Worm (Caenorhabditis elegans): ENCODE data around the gene exc-5.

The exc-5 gene

ce11 chrIV:8844457-8844856 is 31.0 kb upstream of the exc-5 start, which contains the start of gene T11B7.2:
TSS of gene T11B7.2 (minus strand) at chrIV:8844557.
- TF ChIP-seq ceh-13 (GFP tag; optimal IDR thresholded peaks at IDR 0.05), result no peak

ce11 chrIV:8840161-8840765 is 26.8 kb upstream of the exc-5 start, which contains the start of the genes T28C6.11 and T11B7.1:
TSS of gene T28C6.11 (minus strand) at chrIV:8840261.
TSS of gene T11B7.1 (plus strand) at chrIV:8840715.
- TF ChIP-seq ceh-36 (tag; optimal IDR thresholded peaks at IDR 0.05), result no peak
- TF ChIP-seq ets-7 (tag; optimal IDR thresholded peaks at IDR 0.05), result no peak
- TF ChIP-seq hmbx-1 (tag; optimal IDR thresholded peaks at IDR 0.05), result no peak
- no peak for TF ChIP-seq ama-1 (optimal IDR thresholded peaks at IDR 0.05)
- TF ChIP-seq flt-1 (GFP tag; IDR thresholded peaks at IDR 0.05), result no peak
- no peak for TF ChIP-seq tbx-11 (GFP tag; IDR thresholded peaks at IDR 0.05)
- no peak for TF ChIP-seq B0310.2 (tag; optimal IDR thresholded peaks at IDR 0.05)
- TF ChIP-seq hmg-4 (GFP tag; optimal IDR thresholded peaks at IDR 0.05), result no peak
- no peak for TF ChIP-seq sea-1 (GFP tag; conservative IDR thresholded peaks at IDR 0.05)
- TF ChIP-seq hnd-1 (tag; optimal IDR thresholded peaks at IDR 0.05), result no peak
- TF ChIP-seq pes-1 (GFP tag; IDR thresholded peaks at IDR 0.05), result no peak
- TF ChIP-seq tbx-37 (GFP tag; conservative IDR thresholded peaks at IDR 0.05), result no peak
- no peak for TF ChIP-seq tra-4 (tag; optimal IDR thresholded peaks at IDR 0.05)

- no peak for TF ChIP-seq tbx-37 (GFP tag; conservative IDR thresholded peaks at IDR 0.05)
- no peak for TF ChIP-seq ets-7 (tag; optimal IDR thresholded peaks at IDR 0.05)
- TF ChIP-seq scrt-1 (GFP tag; IDR thresholded peaks at IDR 0.05), result no peak
- TF ChIP-seq F13C5.2 (tag; optimal IDR thresholded peaks at IDR 0.05), result no peak
- TF ChIP-seq tra-4 (tag; optimal IDR thresholded peaks at IDR 0.05), result no peak
- TF ChIP-seq sea-1 (GFP tag; conservative IDR thresholded peaks at IDR 0.05), result no peak
- no peak for TF ChIP-seq aly-1 (tag; optimal IDR thresholded peaks at IDR 0.05)
- TF ChIP-seq ama-1 (optimal IDR thresholded peaks at IDR 0.05), result no peak
- TF ChIP-seq hmbx-1 (tag; optimal IDR thresholded peaks at IDR 0.05), result no peak
- TF ChIP-seq flt-1 (GFP tag; IDR thresholded peaks at IDR 0.05), result no peak
- no peak for TF ChIP-seq hmg-4 (GFP tag; optimal IDR thresholded peaks at IDR 0.05)
- TF ChIP-seq ceh-13 (GFP tag; optimal IDR thresholded peaks at IDR 0.05), result no peak
- TF ChIP-seq ceh-36 (tag; optimal IDR thresholded peaks at IDR 0.05), result no peak
- TF ChIP-seq B0310.2 (tag; optimal IDR thresholded peaks at IDR 0.05), result no peak
- TF ChIP-seq pes-1 (GFP tag; IDR thresholded peaks at IDR 0.05), result no peak
Measured at ce11 chrIV:8830591-8830990, 17.1 kb upstream of the exc-5 start, which contains the start of gene T28C6.8. TSS of gene T28C6.8 (minus strand) at chrIV:8830727.

ce11 chrIV:8827500-8827899 is 14.0 kb upstream of the exc-5 start, which contains the start of gene T28C6.7:
TSS of gene T28C6.7 (plus strand) at chrIV:8827800.
- TF ChIP-seq sea-1 (GFP tag; conservative IDR thresholded peaks at IDR 0.05) (no peak), ama-1 (optimal IDR thresholded peaks at IDR 0.05) (no peak), F13C5.2 (tag; optimal IDR thresholded peaks at IDR 0.05) (no peak), tbx-11 (GFP tag; IDR thresholded peaks at IDR 0.05) (no peak), tra-4 (tag; optimal IDR thresholded peaks at IDR 0.05) (no peak), aly-1 (tag; optimal IDR thresholded peaks at IDR 0.05) (no peak), hmbx-1 (tag; optimal IDR thresholded peaks at IDR 0.05) (no peak), hnd-1 (tag; optimal IDR thresholded peaks at IDR 0.05) (no peak), ets-7 (tag; optimal IDR thresholded peaks at IDR 0.05) (no peak), hmg-4 (GFP tag; optimal IDR thresholded peaks at IDR 0.05) (no peak), ceh-36 (tag; optimal IDR thresholded peaks at IDR 0.05) (no peak)

ce11 chrIV:8826606-8827000 is 13.1 kb upstream of the exc-5 start:
- TF ChIP-seq F13C5.2 (tag; optimal IDR thresholded peaks at IDR 0.05), result peak; percentile 35
- TF ChIP-seq scrt-1 (GFP tag; IDR thresholded peaks at IDR 0.05), result 0 out of 2 replicates have a peak, but pooled peaks have one; percentile 33
- no peak for TF ChIP-seq tbx-11 (GFP tag; IDR thresholded peaks at IDR 0.05)
- 0 out of 2 replicates have a peak, but pooled peaks have one; percentile 14 for TF ChIP-seq tbx-37 (GFP tag; conservative IDR thresholded peaks at IDR 0.05)

- TF ChIP-seq hnd-1 (tag; optimal IDR thresholded peaks at IDR 0.05), result no peak
- TF ChIP-seq sea-1 (GFP tag; conservative IDR thresholded peaks at IDR 0.05), result no peak
- TF ChIP-seq ceh-36 (tag; optimal IDR thresholded peaks at IDR 0.05), result no peak
- TF ChIP-seq ets-7 (tag; optimal IDR thresholded peaks at IDR 0.05), result no peak
- no peak for TF ChIP-seq tra-4 (tag; optimal IDR thresholded peaks at IDR 0.05)
- TF ChIP-seq flt-1 (GFP tag; IDR thresholded peaks at IDR 0.05), result no peak
- no peak for TF ChIP-seq tbx-37 (GFP tag; conservative IDR thresholded peaks at IDR 0.05)
- no peak for TF ChIP-seq tbx-11 (GFP tag; IDR thresholded peaks at IDR 0.05)
- TF ChIP-seq hmbx-1 (tag; optimal IDR thresholded peaks at IDR 0.05), result no peak
- TF ChIP-seq F13C5.2 (tag; optimal IDR thresholded peaks at IDR 0.05), result no peak
- TF ChIP-seq hmg-4 (GFP tag; optimal IDR thresholded peaks at IDR 0.05), result no peak
- TF ChIP-seq B0310.2 (tag; optimal IDR thresholded peaks at IDR 0.05), result no peak
- no peak for TF ChIP-seq pes-1 (GFP tag; IDR thresholded peaks at IDR 0.05)
- no peak for TF ChIP-seq ama-1 (optimal IDR thresholded peaks at IDR 0.05)
- no peak for TF ChIP-seq ceh-13 (GFP tag; optimal IDR thresholded peaks at IDR 0.05)
- no peak for TF ChIP-seq scrt-1 (GFP tag; IDR thresholded peaks at IDR 0.05)
- TF ChIP-seq aly-1 (tag; optimal IDR thresholded peaks at IDR 0.05), result no peak
Measured at ce11 chrIV:8825997-8826605, 12.6 kb upstream of the exc-5 start.

- no peak for TF ChIP-seq hmbx-1 (tag; optimal IDR thresholded peaks at IDR 0.05)
- TF ChIP-seq B0310.2 (tag; optimal IDR thresholded peaks at IDR 0.05), result no peak
Measured at ce11 chrIV:8824145-8824833, 10.8 kb upstream of the exc-5 start, which contains the start of the genes col-117 and col-3. TSS of gene col-117 (minus strand) at chrIV:8824195. TSS of gene col-3 (plus strand) at chrIV:8824783.
